Worm (Caenorhabditis elegans) whole organism, L4 larva: Measurements from ENCODE around the gene kin-2.
A peak's percentile ranks its signal among the peaks of the same experiment; 100 is the strongest.

Experiments used
- F37D6.2 ChIP-seq: sonication (generic microtip); optimal IDR thresholded peaks from 2 replicates; lab custom pipeline; 2016; ENCODE audit warnings: mild to moderate bottlenecking, missing genetic modification characterization, missing compliant biosample characterization
- F44E2.7 ChIP-seq: fragments of 200-800 bp; sonication (Bioruptor generic); IDR thresholded peaks from 2 replicates; pipeline ENCODE4 v2.1.2; 2022; ENCODE audit warnings: missing genetic modification characterization, missing compliant biosample characterization
- F49E8.2 ChIP-seq: sonication (generic microtip); optimal IDR thresholded peaks from 2 replicates; lab custom pipeline; 2016; ENCODE audit warnings: missing compliant biosample characterization, mild to moderate bottlenecking, missing genetic modification characterization, borderline replicate concordance
- R02D3.7 ChIP-seq: fragments of 150-350 bp; sonication (generic microtip); optimal IDR thresholded peaks from 3 replicates; lab custom pipeline; 2014; ENCODE audit warnings: missing biosample characterization, missing genetic modification characterization
- T20F7.1 ChIP-seq: fragments of 200-800 bp; sonication (Bioruptor generic); optimal IDR thresholded peaks from 2 replicates; lab custom pipeline; 2018; ENCODE audit warnings: mild to moderate bottlenecking, missing genetic modification characterization, missing compliant biosample characterization
- T26A8.4 ChIP-seq: fragments of 200-800 bp; sonication (Bioruptor generic); IDR thresholded peaks from 2 replicates; pipeline ENCODE4 v1.3.6; 2022; ENCODE audit warnings: missing genetic modification characterization, missing compliant biosample characterization
- Y5F2A.4 ChIP-seq: fragments of 200-800 bp; sonication (Bioruptor generic); optimal IDR thresholded peaks from 2 replicates; lab custom pipeline; 2018; ENCODE audit warnings: mild to moderate bottlenecking, missing genetic modification characterization, missing compliant biosample characterization
- ZK546.5 ChIP-seq, 2 experiments: sonication (generic microtip); optimal IDR thresholded peaks; 2 replicates each; lab custom pipeline; 2017; ENCODE audit warnings: missing biosample characterization in 2 of 2, missing genetic modification characterization in 2 of 2
- aha-1 ChIP-seq: fragments of 150-350 bp; peaks from one replicate; lab custom pipeline; 2014; ENCODE audit warnings: missing biosample characterization, missing genetic modification characterization
- aly-2 ChIP-seq: sonication (generic microtip); optimal IDR thresholded peaks from 2 replicates; lab custom pipeline; 2018; ENCODE audit warnings: missing biosample characterization, missing genetic modification characterization
- ceh-20 ChIP-seq: fragments of 200-800 bp; sonication (Bioruptor generic); IDR thresholded peaks from 2 replicates; pipeline ENCODE4 v1.3.6; 2022; ENCODE audit warnings: missing genetic modification reagents, missing genetic modification characterization, missing compliant biosample characterization
- ceh-62 ChIP-seq: sonication (generic microtip); optimal IDR thresholded peaks from 2 replicates; lab custom pipeline; 2017; ENCODE audit warnings: missing biosample characterization, missing genetic modification characterization
- ctbp-1 ChIP-seq: fragments of 200-800 bp; sonication (Bioruptor generic); IDR thresholded peaks from 2 replicates; pipeline ENCODE4 v1.3.6; 2022; ENCODE audit warnings: missing genetic modification reagents, missing genetic modification characterization, missing compliant biosample characterization
- daf-16 ChIP-seq, 3 experiments: sonication (generic microtip); optimal IDR thresholded peaks; 2 replicates each; lab custom pipeline; 2016 to 2017; ENCODE audit warnings: missing genetic modification characterization in 3 of 3, missing genetic modification reagents in 3 of 3, mild to moderate bottlenecking in 2 of 3, missing compliant biosample characterization in 2 of 3, missing biosample characterization in 1 of 3, moderate library complexity in 1 of 3
- dmd-6 ChIP-seq: fragments of 200-800 bp; sonication (Bioruptor generic); IDR thresholded peaks from 2 replicates; pipeline ENCODE4 v1.3.6; 2022; ENCODE audit warnings: missing genetic modification reagents, missing genetic modification characterization, missing compliant biosample characterization
- egl-43 ChIP-seq: fragments of 200-800 bp; sonication (Bioruptor generic); IDR thresholded peaks from 2 replicates; pipeline ENCODE4 v1.3.6; 2022; ENCODE audit warnings: missing genetic modification reagents, missing genetic modification characterization, missing compliant biosample characterization
- fkh-10 ChIP-seq: fragments of 150-350 bp; optimal IDR thresholded peaks from 2 replicates; lab custom pipeline; 2014; ENCODE audit warnings: missing biosample characterization, missing genetic modification reagents, missing genetic modification characterization
- gei-8 ChIP-seq: fragments of 200-800 bp; sonication (Bioruptor generic); optimal IDR thresholded peaks from 2 replicates; lab custom pipeline; 2018; ENCODE audit warnings: mild to moderate bottlenecking, missing genetic modification characterization, missing compliant biosample characterization
- hlh-30 ChIP-seq: sonication (generic microtip); optimal IDR thresholded peaks from 2 replicates; lab custom pipeline; 2017; ENCODE audit warnings: antibody characterized with exemption, mild to moderate bottlenecking, missing genetic modification characterization, missing compliant biosample characterization; ENCODE audit not compliant: insufficient read depth
- hmg-1.1 ChIP-seq: fragments of 200-800 bp; sonication (Bioruptor generic); IDR thresholded peaks from 2 replicates; pipeline ENCODE4 v1.3.6; 2022; ENCODE audit warnings: missing genetic modification reagents, missing genetic modification characterization, missing compliant biosample characterization
- lin-29 ChIP-seq: fragments of 200-800 bp; sonication (Bioruptor generic); IDR thresholded peaks from 2 replicates; pipeline ENCODE4 v1.3.6; 2022; ENCODE audit warnings: missing genetic modification reagents, missing genetic modification characterization, missing compliant biosample characterization
- lsy-2 ChIP-seq, 2 experiments: fragments of 150-350 bp in 1 of 2; sonication (generic microtip) in 1 of 2; optimal IDR thresholded peaks; 2 replicates each; lab custom pipeline; 2014 to 2017; ENCODE audit warnings: missing biosample characterization in 2 of 2, missing genetic modification characterization in 2 of 2
- madf-9 ChIP-seq: fragments of 200-800 bp; sonication (Bioruptor generic); conservative IDR thresholded peaks from 2 replicates; pipeline ENCODE4 v1.3.6; 2022; ENCODE audit warnings: missing genetic modification reagents, missing genetic modification characterization, missing compliant biosample characterization
- nhr-111 ChIP-seq: fragments of 200-800 bp; sonication (Bioruptor generic); optimal IDR thresholded peaks from 2 replicates; lab custom pipeline; 2018; ENCODE audit warnings: mild to moderate bottlenecking, missing genetic modification characterization, missing compliant biosample characterization
- nhr-25 ChIP-seq: sonication (generic microtip); optimal IDR thresholded peaks from 2 replicates; lab custom pipeline; 2017; ENCODE audit warnings: missing genetic modification characterization, mild to moderate bottlenecking, missing compliant biosample characterization, antibody characterized with exemption, moderate library complexity, borderline replicate concordance; ENCODE audit not compliant: insufficient read depth
- nhr-28 ChIP-seq: fragments of 150-350 bp; optimal IDR thresholded peaks from 2 replicates; lab custom pipeline; 2014; ENCODE audit warnings: missing biosample characterization, missing genetic modification characterization
- php-3 ChIP-seq: fragments of 200-800 bp; sonication (Bioruptor generic); IDR thresholded peaks from 2 replicates; pipeline ENCODE4 v1.3.6; 2022; ENCODE audit warnings: missing genetic modification reagents, missing genetic modification characterization, missing compliant biosample characterization
- pqm-1 ChIP-seq: sonication (generic microtip); optimal IDR thresholded peaks from 2 replicates; lab custom pipeline; 2017; ENCODE audit warnings: missing biosample characterization, missing genetic modification characterization
- rbr-2 ChIP-seq: sonication (generic microtip); optimal IDR thresholded peaks from 2 replicates; lab custom pipeline; 2016; ENCODE audit warnings: missing genotype, missing genetic modification characterization, missing compliant biosample characterization
- sdz-12 ChIP-seq: fragments of 200-800 bp; sonication (Bioruptor generic); optimal IDR thresholded peaks from 2 replicates; lab custom pipeline; 2018; ENCODE audit warnings: mild to moderate bottlenecking, missing genetic modification characterization, missing compliant biosample characterization
- tag-97 ChIP-seq: fragments of 200-800 bp; sonication (Bioruptor generic); IDR thresholded peaks from 2 replicates; pipeline ENCODE4 v1.3.6; 2022; ENCODE audit warnings: missing genetic modification characterization, missing compliant biosample characterization
- unc-130 ChIP-seq: sonication (generic microtip); optimal IDR thresholded peaks from 2 replicates; lab custom pipeline; 2016; ENCODE audit warnings: missing genetic modification reagents, missing genetic modification characterization, missing compliant biosample characterization
- unc-39 ChIP-seq: sonication (generic microtip); optimal IDR thresholded peaks from 2 replicates; lab custom pipeline; 2017; ENCODE audit warnings: missing biosample characterization, missing genetic modification characterization
- vab-7 ChIP-seq: fragments of 200-800 bp; sonication (Bioruptor generic); IDR thresholded peaks from 2 replicates; pipeline ENCODE4 v1.3.6; 2022; ENCODE audit warnings: missing genetic modification reagents, missing genetic modification characterization, missing compliant biosample characterization
- zag-1 ChIP-seq: fragments of 150-350 bp; optimal IDR thresholded peaks from 2 replicates; lab custom pipeline; 2014; ENCODE audit warnings: missing biosample characterization, missing genetic modification characterization
- zip-11 ChIP-seq: fragments of 200-800 bp; sonication (Bioruptor generic); IDR thresholded peaks from 2 replicates; pipeline ENCODE4 v1.3.6; 2022; ENCODE audit warnings: missing genetic modification characterization, missing compliant biosample characterization
- ztf-7 ChIP-seq: fragments of 150-350 bp; optimal IDR thresholded peaks from 2 replicates; lab custom pipeline; 2014; ENCODE audit warnings: missing biosample characterization, missing genetic modification characterization

Gene kin-2

DNA sequence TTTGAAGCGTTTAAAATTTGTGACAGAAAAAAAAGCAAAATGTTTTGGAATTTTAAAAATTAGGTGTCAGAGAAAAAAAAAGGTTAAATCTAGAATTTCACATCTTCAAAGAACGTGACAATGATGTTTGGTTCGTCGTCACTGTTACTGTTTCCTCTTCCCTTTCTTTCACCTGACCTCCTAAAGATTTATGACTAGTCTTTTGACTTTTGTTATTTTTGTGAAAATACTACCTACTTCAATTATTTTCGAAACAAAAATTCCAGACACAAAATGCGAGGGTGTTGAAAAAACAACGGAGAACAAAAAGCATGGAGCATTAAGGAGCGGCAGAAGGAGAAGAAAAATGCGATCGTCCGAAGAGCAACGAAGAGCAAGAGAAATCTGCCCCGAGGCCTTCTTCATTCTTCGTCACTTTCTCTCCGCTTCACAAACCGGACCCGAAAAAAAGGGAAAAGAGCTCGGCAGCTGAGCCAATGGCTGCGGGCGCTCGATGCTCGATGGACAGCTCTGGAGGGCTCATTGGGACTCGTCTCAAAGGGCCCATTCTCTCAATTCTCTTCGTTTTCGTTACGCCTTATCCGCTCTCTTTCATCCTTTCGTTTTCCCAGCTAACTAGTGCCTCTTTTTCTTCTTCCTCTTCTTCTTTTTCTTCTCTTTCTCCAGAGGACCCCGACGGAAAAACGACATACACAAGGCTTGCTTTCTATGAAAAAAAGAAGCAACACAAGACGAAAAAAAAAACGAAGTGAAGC is 1.3 kb downstream of the kin-2 start (continued):
- no peak for TF ChIP-seq zag-1 (tag; lab: Kevin White, UChicago)
- TF ChIP-seq F49E8.2 (tag; lab: Kevin White, UChicago), result no peak
- no peak for TF ChIP-seq nhr-25 (tag; lab: Kevin White, UChicago)
- no peak for TF ChIP-seq lin-29 (GFP tag; lab: Robert Waterston, UW)
- TF ChIP-seq fkh-10 (GFP tag; lab: Kevin White, UChicago), result peak; percentile 85
- no peak for TF ChIP-seq aly-2 (tag; lab: Kevin White, UChicago)
- no peak for TF ChIP-seq sdz-12
- TF ChIP-seq nhr-111 (GFP tag; lab: Kevin White, UChicago), result no peak
- peak; percentile 53 for TF ChIP-seq F37D6.2 (tag; lab: Kevin White, UChicago)
- TF ChIP-seq egl-43 (GFP tag; lab: Robert Waterston, UW), result 0 out of 2 replicates have a peak, but pooled peaks have one; percentile 42
- no peak for TF ChIP-seq unc-130 (GFP tag; lab: Kevin White, UChicago)
- TF ChIP-seq daf-16 (GFP tag; optimal IDR thresholded peaks at IDR 0.05; lab: Kevin White, UChicago), result no peak
- no peak for TF ChIP-seq daf-16 (tag; optimal IDR thresholded peaks at IDR 0.05; lab: Kevin White, UChicago)
- peak; percentile 39; the same call in 1 of the 2 replicates for TF ChIP-seq hmg-1.1 (GFP tag; lab: Robert Waterston, UW)
- no peak for TF ChIP-seq R02D3.7 (tag; lab: Kevin White, UChicago)
- no peak for TF ChIP-seq ceh-20
- no peak for TF ChIP-seq madf-9
- no peak for TF ChIP-seq tag-97 (GFP tag; lab: Robert Waterston, UW)
- no peak for TF ChIP-seq pqm-1 (tag; lab: Kevin White, UChicago)
- no peak for TF ChIP-seq ztf-7
- no peak for TF ChIP-seq unc-39 (tag; lab: Kevin White, UChicago)
- no peak for TF ChIP-seq T26A8.4 (GFP tag; lab: Robert Waterston, UW)
- TF ChIP-seq php-3 (GFP tag; lab: Robert Waterston, UW), result no peak
- no peak for TF ChIP-seq vab-7 (GFP tag; lab: Robert Waterston, UW)
- no peak for TF ChIP-seq dmd-6 (GFP tag; lab: Robert Waterston, UW)
- peak; percentile 41 for TF ChIP-seq rbr-2 (tag; lab: Kevin White, UChicago)
- TF ChIP-seq, all 104 proteins: peak for 15

DNA sequence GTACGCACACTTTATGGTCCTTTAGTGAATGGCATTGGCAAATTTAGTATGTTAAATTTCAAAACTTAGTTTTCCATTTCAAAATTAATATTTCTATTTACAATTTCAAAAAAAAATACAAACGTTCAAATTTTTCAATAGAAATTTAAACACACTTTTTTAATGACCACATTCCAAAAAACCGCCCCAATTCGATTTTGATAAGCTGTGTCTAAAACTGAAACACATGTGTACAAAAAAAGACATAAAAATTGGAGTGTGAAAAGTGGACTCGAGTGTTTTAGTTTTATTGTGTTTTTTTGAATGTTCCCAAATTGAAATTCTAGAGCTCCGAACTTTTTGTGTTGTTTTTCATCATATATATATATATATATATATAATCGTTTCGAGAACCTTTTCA is 1.9 kb downstream of the kin-2 start:
- TF ChIP-seq php-3 (GFP tag; lab: Robert Waterston, UW), result 0 out of 2 replicates have a peak, but pooled peaks have one; percentile 31
- no peak for TF ChIP-seq Y5F2A.4 (GFP tag; lab: Kevin White, UChicago)
- no peak for TF ChIP-seq ctbp-1 (GFP tag; lab: Robert Waterston, UW)
- TF ChIP-seq nhr-28, result peak; percentile 58
- TF ChIP-seq T20F7.1, result no peak
- no peak for TF ChIP-seq F44E2.7 (GFP tag; lab: Robert Waterston, UW)
- TF ChIP-seq fkh-10 (GFP tag; lab: Kevin White, UChicago), result no peak
- no peak for TF ChIP-seq zip-11 (GFP tag; lab: Robert Waterston, UW)
- TF ChIP-seq lsy-2 (tag; optimal IDR thresholded peaks at IDR 0.05; lab: Kevin White, UChicago), result no peak
- no peak for TF ChIP-seq ceh-62
- no peak for TF ChIP-seq dmd-6 (GFP tag; lab: Robert Waterston, UW)
- TF ChIP-seq gei-8 (GFP tag; lab: Kevin White, UChicago), result no peak
- no peak for TF ChIP-seq daf-16 (GFP tag; optimal IDR thresholded peaks at IDR 0.05; lab: Kevin White, UChicago)
- TF ChIP-seq daf-16 (tag; optimal IDR thresholded peaks at IDR 0.05; lab: Kevin White, UChicago), result peak; percentile 21

DNA sequence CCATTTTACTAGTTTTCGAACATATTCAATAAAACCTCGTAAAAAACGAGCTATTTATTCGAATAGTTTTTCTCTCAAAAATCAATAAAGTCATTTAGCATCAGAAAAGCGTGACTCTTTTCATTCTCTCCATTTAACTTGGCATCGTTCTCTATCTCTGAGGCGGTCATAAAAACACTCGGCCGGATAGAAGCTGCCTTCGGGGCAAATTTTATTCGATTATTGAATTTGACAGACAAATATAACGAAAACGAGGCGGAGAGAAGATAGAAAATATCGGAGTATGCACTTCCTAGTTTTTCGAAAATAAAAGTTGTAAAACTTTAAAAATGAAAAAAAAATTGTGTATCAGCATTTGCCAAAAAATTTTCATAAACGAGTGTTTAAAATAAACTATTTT is 2.4 kb downstream of the kin-2 start:
- TF ChIP-seq hlh-30 (tag; lab: Kevin White, UChicago) (no peak), aha-1 (tag; lab: Kevin White, UChicago) (peak; percentile 72), lin-29 (GFP tag; lab: Robert Waterston, UW) (no peak), ZK546.5 (tag; optimal IDR thresholded peaks at IDR 0.05; lab: Kevin White, UChicago) (no peak)
